Fruit fly (Drosophila melanogaster) whole organism, embryonic: ENCODE data around the gene CG8673.
A peak's percentile ranks its signal among the peaks of the same experiment; 100 is the strongest.

Source experiments
- Atf3 ChIP-seq: fragments of 200-800 bp; sonication (Bioruptor generic); optimal IDR thresholded peaks from 3 replicates; lab custom pipeline; 2016; ENCODE audit warnings: missing biosample characterization, missing genetic modification characterization
- Bgb ChIP-seq: fragments of 200-800 bp; sonication (Bioruptor generic); IDR thresholded peaks from 2 replicates; pipeline ENCODE4 v1.3.6; 2022; ENCODE audit warnings: missing biosample characterization, missing genetic modification characterization; ENCODE audit not compliant: partially characterized antibody
- CG10979 ChIP-seq: fragments of 200-800 bp; sonication (Bioruptor generic); optimal IDR thresholded peaks from 2 replicates; lab custom pipeline; 2018; ENCODE audit warnings: missing biosample characterization, mild to moderate bottlenecking, missing genetic modification characterization, moderate library complexity
- CG1233 ChIP-seq: fragments of 200-800 bp; sonication (Bioruptor generic); optimal IDR thresholded peaks from 4 replicates; lab custom pipeline; 2018; ENCODE audit warnings: missing biosample characterization, mild to moderate bottlenecking, missing genetic modification characterization
- CG12942 ChIP-seq: fragments of 200-800 bp; sonication (Bioruptor generic); optimal IDR thresholded peaks from 3 replicates; lab custom pipeline; 2016; ENCODE audit warnings: missing biosample characterization, missing genetic modification characterization
- CG13775 ChIP-seq: fragments of 200-800 bp; sonication (Bioruptor generic); optimal IDR thresholded peaks from 3 replicates; lab custom pipeline; 2017; ENCODE audit warnings: missing biosample characterization, mild to moderate bottlenecking, missing genetic modification characterization
- CG14667 ChIP-seq: fragments of 200-800 bp; sonication (Bioruptor generic); IDR thresholded peaks from 2 replicates; pipeline ENCODE4 v1.3.6; 2022; ENCODE audit warnings: missing biosample characterization, missing genetic modification characterization
- CG15696 ChIP-seq: fragments of 200-800 bp; sonication (Bioruptor generic); optimal IDR thresholded peaks from 2 replicates; lab custom pipeline; 2019; ENCODE audit warnings: missing biosample characterization, mild to moderate bottlenecking, missing genetic modification characterization, moderate library complexity
- CG16815 ChIP-seq: fragments of 200-800 bp; sonication (Bioruptor generic); optimal IDR thresholded peaks from 3 replicates; lab custom pipeline; 2017; ENCODE audit warnings: missing biosample characterization, mild to moderate bottlenecking, missing genetic modification characterization
- CG1792 ChIP-seq: fragments of 200-800 bp; sonication (Bioruptor generic); optimal IDR thresholded peaks from 2 replicates; lab custom pipeline; 2016; ENCODE audit warnings: missing biosample characterization, missing genetic modification characterization
- CG18262 ChIP-seq: fragments of 200-800 bp; optimal IDR thresholded peaks from 3 replicates; lab custom pipeline; 2019; ENCODE audit warnings: missing biosample characterization, mild to moderate bottlenecking, missing genetic modification characterization, moderate library complexity
- CG3065 ChIP-seq: fragments of 200-800 bp; sonication (Bioruptor generic); optimal IDR thresholded peaks from 2 replicates; lab custom pipeline; 2016; ENCODE audit warnings: missing biosample characterization, missing genetic modification characterization
- CG33557 ChIP-seq: fragments of 200-800 bp; sonication (Bioruptor generic); optimal IDR thresholded peaks from 2 replicates; lab custom pipeline; 2019; ENCODE audit warnings: missing biosample characterization, mild to moderate bottlenecking, missing genetic modification characterization, moderate library complexity
- CG3847 ChIP-seq: fragments of 200-800 bp; sonication (Bioruptor generic); IDR thresholded peaks from 2 replicates; pipeline ENCODE4 v1.3.6; 2022; ENCODE audit warnings: missing biosample characterization, missing genetic modification characterization
- CG4854 ChIP-seq: fragments of 200-800 bp; sonication (Bioruptor generic); optimal IDR thresholded peaks from 2 replicates; lab custom pipeline; 2016; ENCODE audit warnings: missing biosample characterization, missing genetic modification characterization, inconsistent platforms
- CG8924 ChIP-seq: fragments of 200-800 bp; optimal IDR thresholded peaks from 3 replicates; lab custom pipeline; 2019; ENCODE audit warnings: missing biosample characterization, mild to moderate bottlenecking, missing genetic modification characterization, moderate library complexity
- CG9215 ChIP-seq: fragments of 200-800 bp; sonication (Bioruptor generic); IDR thresholded peaks from 2 replicates; pipeline ENCODE4 v1.3.6; 2022; ENCODE audit warnings: missing biosample characterization, missing genetic modification characterization
- CoRest ChIP-seq: fragments of 200-800 bp; sonication (Bioruptor generic); optimal IDR thresholded peaks from 3 replicates; lab custom pipeline; 2018; ENCODE audit warnings: missing biosample characterization, mild to moderate bottlenecking, missing genetic modification characterization, moderate library complexity
- Dbx ChIP-seq: fragments of 200-800 bp; sonication (Bioruptor generic); IDR thresholded peaks from 3 replicates; pipeline ENCODE4 v1.3.6; 2022; ENCODE audit warnings: missing biosample characterization, missing genetic modification characterization
- Deaf1 ChIP-seq: fragments of 200-800 bp; optimal IDR thresholded peaks from 3 replicates; lab custom pipeline; 2019; ENCODE audit warnings: missing biosample characterization, mild to moderate bottlenecking, missing genetic modification characterization, moderate library complexity
- Dll ChIP-seq: fragments of 200-800 bp; sonication (Bioruptor generic); IDR thresholded peaks from 4 replicates; pipeline ENCODE4 v1.3.6; 2022; ENCODE audit warnings: missing biosample characterization, missing genetic modification characterization; ENCODE audit not compliant: partially characterized antibody
- Dref ChIP-seq: fragments of 200-800 bp; sonication (Bioruptor generic); IDR thresholded peaks from 2 replicates; pipeline ENCODE4 v1.3.6; 2022; ENCODE audit warnings: missing biosample characterization, missing genetic modification characterization
- Drgx ChIP-seq: fragments of 200-800 bp; sonication (Bioruptor generic); IDR thresholded peaks from 2 replicates; pipeline ENCODE4 v1.3.6; 2022; ENCODE audit warnings: missing biosample characterization, missing genetic modification characterization
- ERR ChIP-seq: fragments of 200-800 bp; sonication (Bioruptor generic); optimal IDR thresholded peaks from 2 replicates; lab custom pipeline; 2016; ENCODE audit warnings: missing biosample characterization, missing genetic modification characterization
- Fer3 ChIP-seq: fragments of 200-800 bp; sonication (Bioruptor generic); optimal IDR thresholded peaks from 2 replicates; lab custom pipeline; 2018; ENCODE audit warnings: missing biosample characterization, mild to moderate bottlenecking, missing genetic modification characterization, moderate library complexity
- H15 ChIP-seq: fragments of 200-800 bp; sonication (Bioruptor generic); IDR thresholded peaks from 3 replicates; pipeline ENCODE4 v1.3.6; 2022; ENCODE audit warnings: missing biosample characterization, missing genetic modification characterization
- HLH4C ChIP-seq: fragments of 200-800 bp; sonication (Bioruptor generic); IDR thresholded peaks from 3 replicates; pipeline ENCODE4 v1.3.6; 2022; ENCODE audit warnings: missing biosample characterization, missing genetic modification characterization; ENCODE audit not compliant: partially characterized antibody
- HmgZ ChIP-seq: fragments of 200-800 bp; sonication (Bioruptor generic); optimal IDR thresholded peaks from 2 replicates; lab custom pipeline; 2018; ENCODE audit warnings: missing biosample characterization, mild to moderate bottlenecking, missing genetic modification characterization
- Hmx ChIP-seq: fragments of 200-800 bp; sonication (Bioruptor generic); optimal IDR thresholded peaks from 2 replicates; lab custom pipeline; 2016; ENCODE audit warnings: missing biosample characterization, missing genetic modification characterization
- Meics ChIP-seq: fragments of 200-800 bp; sonication (Bioruptor generic); optimal IDR thresholded peaks from 2 replicates; lab custom pipeline; 2017; ENCODE audit warnings: missing biosample characterization, mild to moderate bottlenecking, missing genetic modification characterization
- Neu2 ChIP-seq: fragments of 200-800 bp; sonication (Bioruptor generic); optimal IDR thresholded peaks from 3 replicates; lab custom pipeline; 2016; ENCODE audit warnings: missing biosample characterization, missing genetic modification characterization, borderline replicate concordance
- Ravus ChIP-seq: fragments of 200-800 bp; sonication (Bioruptor generic); IDR thresholded peaks from 2 replicates; pipeline ENCODE4 v1.3.6; 2022; ENCODE audit warnings: missing biosample characterization, missing genetic modification characterization
- Stat92E ChIP-seq, 3 experiments: fragments of >200 bp in 2 of 3; fragments of 200-800 bp in 1 of 3; sonication (Bioruptor generic) in 1 of 3; optimal IDR thresholded peaks; 2 replicates each; lab custom pipeline; 2017 to 2019; ENCODE audit warnings: missing biosample characterization in 3 of 3, missing genetic modification characterization in 3 of 3, mild to moderate bottlenecking in 1 of 3, moderate library complexity in 1 of 3
- al ChIP-seq: fragments of 200-800 bp; sonication (Bioruptor generic); IDR thresholded peaks from 2 replicates; pipeline ENCODE4 v1.3.6; 2022; ENCODE audit warnings: missing biosample characterization, missing genetic modification characterization
- ap ChIP-seq: fragments of 200-800 bp; sonication (Bioruptor generic); IDR thresholded peaks from 2 replicates; pipeline ENCODE4 v1.3.6; 2022; ENCODE audit warnings: missing biosample characterization, missing genetic modification characterization
- bcd ChIP-seq: fragments of 200-800 bp; sonication (Bioruptor generic); optimal IDR thresholded peaks from 2 replicates; lab custom pipeline; 2017; ENCODE audit warnings: missing biosample characterization, mild to moderate bottlenecking, missing genetic modification characterization
- cato ChIP-seq: fragments of 200-800 bp; sonication (Bioruptor generic); optimal IDR thresholded peaks from 2 replicates; lab custom pipeline; 2016; ENCODE audit warnings: missing biosample characterization, missing genetic modification characterization, borderline replicate concordance
- da ChIP-seq: fragments of 200-800 bp; sonication (Bioruptor generic); optimal IDR thresholded peaks from 2 replicates; lab custom pipeline; 2016; ENCODE audit warnings: missing biosample characterization, missing genetic modification characterization
- dati ChIP-seq: fragments of 200-800 bp; sonication (Bioruptor generic); IDR thresholded peaks from 2 replicates; pipeline ENCODE4 v1.3.6; 2022; ENCODE audit warnings: missing biosample characterization, missing genetic modification characterization
- ind ChIP-seq: fragments of 200-800 bp; sonication (Bioruptor generic); optimal IDR thresholded peaks from 3 replicates; lab custom pipeline; 2016; ENCODE audit warnings: missing biosample characterization, missing genetic modification characterization
- insv ChIP-seq, 2 experiments: fragments of 200-800 bp; sonication (Bioruptor generic); optimal IDR thresholded peaks; 3 replicates each; lab custom pipeline; 2016 to 2018; ENCODE audit warnings: missing biosample characterization in 2 of 2, missing genetic modification characterization in 2 of 2
- jigr1 ChIP-seq: fragments of 200-800 bp; sonication (Bioruptor generic); IDR thresholded peaks from 3 replicates; pipeline ENCODE4 v1.3.6; 2022; ENCODE audit warnings: missing biosample characterization, missing genetic modification characterization
- nerfin-1 ChIP-seq: fragments of 200-800 bp; sonication (Bioruptor generic); optimal IDR thresholded peaks from 3 replicates; lab custom pipeline; 2019; ENCODE audit warnings: missing biosample characterization, mild to moderate bottlenecking, missing genetic modification characterization, moderate library complexity
- onecut ChIP-seq: fragments of 200-800 bp; sonication (Bioruptor generic); IDR thresholded peaks from 2 replicates; pipeline ENCODE4 v1.3.6; 2022; ENCODE audit warnings: missing biosample characterization, missing genetic modification characterization
- otp ChIP-seq: fragments of 200-800 bp; sonication (Bioruptor generic); IDR thresholded peaks from 3 replicates; pipeline ENCODE4, ENCODE4 v1.3.6; 2022; ENCODE audit warnings: missing biosample characterization, missing genetic modification characterization
- prd ChIP-seq, 3 experiments: fragments of >200 bp in 2 of 3; fragments of 200-800 bp in 1 of 3; sonication (Bioruptor generic) in 1 of 3; optimal IDR thresholded peaks in 2 of 3; IDR thresholded peaks in 1 of 3; 2 replicates in 2 of 3; 3 replicates in 1 of 3; pipeline versions ENCODE4 v1.3.6 to Lab custom; 2017 to 2022; ENCODE audit warnings: missing biosample characterization in 1 of 3, missing genetic modification characterization in 1 of 3
- sug ChIP-seq: fragments of 200-800 bp; optimal IDR thresholded peaks from 2 replicates; lab custom pipeline; 2019; ENCODE audit warnings: missing biosample characterization, mild to moderate bottlenecking, missing genetic modification characterization, moderate library complexity
- tgo ChIP-seq: fragments of 200-800 bp; sonication (Bioruptor generic); IDR thresholded peaks from 3 replicates; pipeline ENCODE4 v1.3.6; 2022; ENCODE audit warnings: missing biosample characterization, missing genetic modification characterization

CG8673 gene

DNA sequence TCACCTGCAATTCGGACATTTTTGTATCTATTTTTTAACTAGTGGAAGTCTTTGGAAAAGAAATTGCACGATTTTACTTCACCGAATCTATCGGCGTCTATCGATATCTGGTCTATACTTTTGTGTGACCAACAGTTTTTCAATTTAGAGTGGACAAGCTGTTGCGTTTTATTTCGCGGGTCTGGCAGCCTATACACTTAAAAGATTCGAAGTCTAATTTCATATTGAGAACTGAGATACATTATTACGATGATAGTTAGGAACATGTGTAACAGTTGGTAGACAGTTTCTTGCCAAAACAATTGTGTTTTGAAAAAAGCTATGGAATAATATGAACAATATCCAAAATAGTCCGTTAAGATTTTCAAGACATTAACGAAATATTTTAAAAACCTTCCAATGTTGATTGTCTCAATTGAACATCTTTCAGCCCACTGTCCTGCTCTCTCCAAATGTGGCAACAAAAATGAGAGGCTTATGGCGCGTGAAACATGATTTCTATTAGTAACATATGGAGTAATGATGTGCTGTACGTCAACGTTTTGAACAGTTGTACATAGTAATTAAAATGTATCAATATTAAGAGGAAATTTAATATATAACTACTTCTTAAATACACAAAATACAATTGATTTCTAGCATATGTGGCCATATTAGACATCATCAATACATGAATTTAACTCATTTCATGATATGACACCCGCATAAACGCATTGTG, 38.3 kb downstream of the CG8673 start, which contains the start of gene Acbp1 (continued):
- TF ChIP-seq Bgb (GFP tag; lab: Robert Waterston, UW) (peak; percentile 83), CG10979 (tag; lab: Kevin White, UChicago) (peak; percentile 99), Meics (GFP tag; lab: Kevin White, UChicago) (peak; percentile 97), dati (GFP tag; lab: Robert Waterston, UW) (peak; percentile 60), Neu2 (GFP tag; lab: Kevin White, UChicago) (peak; percentile 89), ERR (GFP tag; lab: Kevin White, UChicago) (peak; percentile 95), Dbx (peak; percentile 90), CG9215 (peak; percentile 89), H15 (GFP tag; lab: Robert Waterston, UW) (peak; percentile 88), Atf3 (GFP tag; lab: Kevin White, UChicago) (peak; percentile 94), CG15696 (tag; lab: Kevin White, UChicago) (peak; percentile 96), da (GFP tag; lab: Kevin White, UChicago) (peak; percentile 81), CG16815 (GFP tag; lab: Kevin White, UChicago) (peak; percentile 86), CG3847 (peak; percentile 95), sug (tag; lab: Kevin White, UChicago) (peak; percentile 97), HmgZ (tag; lab: Kevin White, UChicago) (peak; percentile 97), nerfin-1 (tag; lab: Kevin White, UChicago) (peak; percentile 97), jigr1 (peak; percentile 57; the same call in 2 of the 3 replicates), CG8924 (tag; lab: Kevin White, UChicago) (peak; percentile 99), CG13775 (GFP tag; lab: Kevin White, UChicago) (peak; percentile 97), ap (GFP tag; lab: Robert Waterston, UW) (peak; percentile 78), Stat92E (GFP tag; optimal IDR thresholded peaks at IDR 0.05; lab: Kevin White, UChicago) (peak in 1 of 3 experiments; percentile 97), CG12942 (peak; percentile 82), otp (GFP tag; lab: Robert Waterston, UW) (peak; percentile 85), Drgx (GFP tag; lab: Robert Waterston, UW) (peak; percentile 90), CG3065 (GFP tag; lab: Kevin White, UChicago) (peak; percentile 76), insv (GFP tag; optimal IDR thresholded peaks at IDR 0.05; lab: Kevin White, UChicago) (peak in 1 of 2 experiments; percentile 86), CG33557 (GFP tag; lab: Kevin White, UChicago) (peak; percentile 98), CG1233 (GFP tag; lab: Kevin White, UChicago) (peak; percentile 97), CoRest (tag; lab: Kevin White, UChicago) (peak; percentile 97), Hmx (GFP tag; lab: Kevin White, UChicago) (peak; percentile 90), al (peak; percentile 87), Dref (GFP tag; lab: Robert Waterston, UW) (peak; percentile 88), CG1792 (GFP tag; lab: Kevin White, UChicago) (peak; percentile 94), cato (GFP tag; lab: Kevin White, UChicago) (peak; percentile 86), tgo (peak; percentile 90), ind (GFP tag; lab: Kevin White, UChicago) (peak; percentile 92), Deaf1 (tag; lab: Kevin White, UChicago) (peak; percentile 89), onecut (peak; percentile 88), CG4854 (GFP tag; lab: Kevin White, UChicago) (peak; percentile 88), bcd (GFP tag; lab: Kevin White, UChicago) (peak; percentile 92), Fer3 (tag; lab: Kevin White, UChicago) (peak; percentile 97), prd (optimal IDR thresholded peaks at IDR 0.05; lab: Kevin White, UChicago) (no peak), prd (GFP tag; IDR thresholded peaks at IDR 0.05; lab: Robert Waterston, UW) (peak; percentile 92), CG14667 (GFP tag; lab: Robert Waterston, UW) (peak; percentile 80), Ravus (GFP tag; lab: Robert Waterston, UW) (peak; percentile 4; the same call in 1 of the 2 replicates), HLH4C (GFP tag; lab: Robert Waterston, UW) (peak; percentile 68; the same call in 1 of the 3 replicates), CG18262 (peak; percentile 99), Dll (peak; percentile 86)
